Worm (Caenorhabditis elegans) whole organism, early embryonic: ENCODE data around the gene ref-1.
A peak's percentile ranks its signal among the peaks of the same experiment; 100 is the strongest.

Source experiments
- ama-1 ChIP-seq: fragments of 150-350 bp; optimal IDR thresholded peaks from 2 replicates; lab custom pipeline; 2014
- flt-1 ChIP-seq: fragments of 200-800 bp; sonication (Bioruptor generic); IDR thresholded peaks from 2 replicates; pipeline ENCODE4 v1.3.6; 2022; ENCODE audit warnings: missing genetic modification characterization, missing compliant biosample characterization

DNA sequence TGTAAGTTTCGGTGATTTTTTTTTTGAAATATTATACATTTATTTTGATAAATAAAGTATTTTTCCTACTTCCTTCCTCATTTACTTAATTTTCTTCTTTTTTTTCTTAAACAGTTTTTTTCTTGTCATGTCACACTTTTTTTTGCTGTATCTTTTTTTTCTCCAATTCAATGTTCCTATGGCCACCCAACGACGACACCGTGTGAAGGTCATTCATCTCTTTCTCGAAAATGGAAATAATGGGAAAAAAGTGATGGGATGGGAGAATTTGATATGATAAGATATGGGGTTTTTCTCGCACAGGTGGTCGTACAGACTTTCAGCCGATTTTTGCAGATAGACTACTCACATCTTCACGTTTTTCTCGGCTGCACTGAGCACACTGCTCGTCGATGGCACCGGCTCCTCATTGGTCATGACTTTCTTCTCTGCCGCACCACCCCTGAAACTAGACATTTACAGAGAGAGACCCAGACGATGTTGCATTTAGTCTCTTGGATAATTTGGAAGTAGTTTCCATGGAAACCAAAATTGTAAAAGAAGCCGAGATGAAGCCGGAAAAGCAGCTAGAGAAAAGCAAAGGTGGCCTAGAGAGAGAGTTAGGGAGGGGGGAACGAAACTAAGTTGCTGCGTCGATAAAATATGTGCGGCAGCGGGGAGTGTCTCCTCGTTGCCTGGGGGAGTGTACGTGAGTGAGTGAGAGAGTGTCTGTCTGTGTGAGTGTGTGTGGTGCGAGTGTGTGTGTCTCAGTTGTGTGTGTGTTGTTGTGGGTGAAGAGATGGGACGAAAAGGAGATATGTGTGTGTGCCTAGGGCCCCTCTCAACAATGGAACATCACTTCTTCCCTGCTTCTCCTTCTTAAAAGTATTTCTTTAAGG is 49.1 kb upstream of the ref-1 start, which contains the start of gene daf-19:
- TF ChIP-seq flt-1 (peak; percentile 17; the same call in 1 of the 2 replicates), ama-1 (lab: Kevin White, UChicago) (no peak)
